Worm (Caenorhabditis elegans) whole organism, L3 larva: ENCODE results near the gene pms-2.

Source experiments
- ama-1 ChIP-seq: fragments of 150-350 bp; optimal IDR thresholded peaks from 2 replicates; lab custom pipeline; 2018
- ceh-28 ChIP-seq: fragments of 150-350 bp; optimal IDR thresholded peaks from 2 replicates; lab custom pipeline; 2014; ENCODE audit warnings: missing biosample characterization, missing genetic modification reagents, missing genetic modification characterization
- ceh-9 ChIP-seq: sonication (generic microtip); optimal IDR thresholded peaks from 2 replicates; lab custom pipeline; 2018; ENCODE audit warnings: missing biosample characterization, missing genetic modification characterization
- daf-12 ChIP-seq: fragments of 150-350 bp; optimal IDR thresholded peaks from 2 replicates; lab custom pipeline; 2014; ENCODE audit warnings: missing biosample characterization, missing genetic modification reagents, missing genetic modification characterization
- egl-27 ChIP-seq: sonication (generic microtip); optimal IDR thresholded peaks from 4 replicates; lab custom pipeline; 2017; ENCODE audit warnings: missing biosample characterization, missing genetic modification reagents, missing genetic modification characterization
- egl-5 ChIP-seq: fragments of 150-350 bp; optimal IDR thresholded peaks from 2 replicates; lab custom pipeline; 2017; ENCODE audit warnings: missing biosample characterization, missing genetic modification reagents, missing genetic modification characterization, inconsistent platforms
- elt-1 ChIP-seq: fragments of 150-350 bp; optimal IDR thresholded peaks from 2 replicates; lab custom pipeline; 2014; ENCODE audit warnings: missing biosample characterization, missing genetic modification characterization
- elt-2 ChIP-seq: sonication (generic microtip); optimal IDR thresholded peaks from 2 replicates; lab custom pipeline; 2016; ENCODE audit warnings: missing genetic modification reagents, mild to moderate bottlenecking, missing genetic modification characterization, missing compliant biosample characterization
- elt-3 ChIP-seq, 3 experiments: fragments of 150-350 bp in 1 of 3; sonication (generic microtip) in 2 of 3; optimal IDR thresholded peaks; 2 replicates in 2 of 3; 4 replicates in 1 of 3; lab custom pipeline; 2014 to 2017; ENCODE audit warnings: missing biosample characterization in 3 of 3, missing genetic modification characterization in 3 of 3
- eor-1 ChIP-seq, 2 experiments: fragments of 150-350 bp; optimal IDR thresholded peaks; 2 replicates each; lab custom pipeline; 2014 to 2018; ENCODE audit warnings: missing biosample characterization in 2 of 2, missing genetic modification characterization in 2 of 2
- fkh-10 ChIP-seq: sonication (generic microtip); optimal IDR thresholded peaks from 2 replicates; lab custom pipeline; 2017; ENCODE audit warnings: missing biosample characterization, missing genetic modification reagents, missing genetic modification characterization
- fkh-2 ChIP-seq: fragments of 150-350 bp; optimal IDR thresholded peaks from 2 replicates; lab custom pipeline; 2014; ENCODE audit warnings: missing biosample characterization, missing genetic modification reagents, missing genetic modification characterization
- fos-1 ChIP-seq: fragments of 150-350 bp; optimal IDR thresholded peaks from 2 replicates; lab custom pipeline; 2014; ENCODE audit warnings: missing biosample characterization, missing genetic modification characterization
- hmg-11 ChIP-seq: sonication (generic microtip); optimal IDR thresholded peaks from 2 replicates; lab custom pipeline; 2016; ENCODE audit warnings: missing genetic modification characterization, missing compliant biosample characterization
- jun-1 ChIP-seq: fragments of 150-350 bp; optimal IDR thresholded peaks from 2 replicates; lab custom pipeline; 2014; ENCODE audit warnings: missing biosample characterization, missing genetic modification reagents, missing genetic modification characterization
- lin-39 ChIP-seq: fragments of 150-350 bp; optimal IDR thresholded peaks from 2 replicates; lab custom pipeline; 2018; ENCODE audit warnings: missing biosample characterization, missing genetic modification reagents, missing genetic modification characterization
- nhr-11 ChIP-seq: fragments of 150-350 bp; optimal IDR thresholded peaks from 2 replicates; lab custom pipeline; 2014; ENCODE audit warnings: missing biosample characterization, missing genetic modification characterization
- nhr-23 ChIP-seq: fragments of 150-350 bp; optimal IDR thresholded peaks from 2 replicates; lab custom pipeline; 2014; ENCODE audit warnings: missing biosample characterization, missing genetic modification reagents, missing genetic modification characterization
- nhr-25 ChIP-seq: sonication (generic microtip); optimal IDR thresholded peaks from 2 replicates; lab custom pipeline; 2017; ENCODE audit warnings: missing biosample characterization, missing genetic modification characterization
- nhr-43 ChIP-seq: sonication (generic microtip); optimal IDR thresholded peaks from 2 replicates; lab custom pipeline; 2016; ENCODE audit warnings: mild to moderate bottlenecking, missing genetic modification characterization, missing compliant biosample characterization; ENCODE audit not compliant: poor library complexity, severe bottlenecking
- nhr-77 ChIP-seq: fragments of 150-350 bp; optimal IDR thresholded peaks from 2 replicates; lab custom pipeline; 2014; ENCODE audit warnings: missing biosample characterization, missing genetic modification characterization
- pqm-1 ChIP-seq: fragments of 150-350 bp; optimal IDR thresholded peaks from 2 replicates; lab custom pipeline; 2017; ENCODE audit warnings: missing biosample characterization, missing genetic modification characterization, inconsistent platforms
- sea-2 ChIP-seq: fragments of 150-350 bp; sonication (generic microtip); optimal IDR thresholded peaks from 4 replicates; lab custom pipeline; 2014; ENCODE audit warnings: missing biosample characterization, missing genetic modification reagents, missing genetic modification characterization
- snpc-4 ChIP-seq: fragments of 150-350 bp; optimal IDR thresholded peaks from 2 replicates; lab custom pipeline; 2014; ENCODE audit warnings: missing biosample characterization, missing genetic modification characterization
- tbx-2 ChIP-seq: sonication (generic microtip); optimal IDR thresholded peaks from 2 replicates; lab custom pipeline; 2016; ENCODE audit warnings: mild to moderate bottlenecking, missing genetic modification characterization, missing compliant biosample characterization
- unc-39 ChIP-seq: sonication (generic microtip); optimal IDR thresholded peaks from 4 replicates; lab custom pipeline; 2017; ENCODE audit warnings: missing biosample characterization, missing genetic modification characterization
- unc-62 ChIP-seq: fragments of 150-350 bp; sonication (generic microtip); optimal IDR thresholded peaks from 4 replicates; lab custom pipeline; 2014; ENCODE audit warnings: missing biosample characterization, missing genetic modification reagents, missing genetic modification characterization
- ztf-4 ChIP-seq: fragments of 150-350 bp; optimal IDR thresholded peaks from 2 replicates; lab custom pipeline; 2014; ENCODE audit warnings: missing biosample characterization, missing genetic modification characterization

The pms-2 gene

DNA sequence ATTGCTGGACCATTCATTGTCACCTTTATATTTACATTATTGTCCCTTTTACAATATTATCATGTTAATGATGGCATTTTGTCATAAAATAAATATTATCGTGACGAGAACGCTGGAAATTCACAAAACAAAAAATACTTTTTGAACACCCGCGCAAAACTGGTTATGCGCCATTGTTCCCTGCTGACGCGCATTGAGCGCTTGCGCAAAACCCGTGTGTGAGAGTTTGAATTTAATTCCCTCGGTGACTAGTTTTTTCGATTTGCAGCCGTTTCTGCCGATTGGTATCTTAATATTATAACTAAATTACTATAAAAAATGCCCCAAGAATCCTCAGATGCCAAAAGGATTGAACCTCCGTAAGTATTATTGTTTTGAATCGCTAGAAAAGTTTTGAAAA, 49.0 kb downstream of the pms-2 start, which contains the start of gene pafo-1 (continued):
- TF ChIP-seq ceh-28 (tag; lab: Kevin White, UChicago) (peak; percentile 61), daf-12 (tag; lab: Kevin White, UChicago) (no peak), sea-2 (no peak), lin-39 (peak; percentile 74), nhr-77 (no peak), pqm-1 (tag; lab: Kevin White, UChicago) (peak; percentile 23), nhr-11 (tag; lab: Kevin White, UChicago) (no peak), hmg-11 (tag; lab: Kevin White, UChicago) (no peak), egl-5 (tag; lab: Kevin White, UChicago) (no peak), nhr-25 (peak; percentile 66), elt-2 (tag; lab: Kevin White, UChicago) (peak; percentile 52), jun-1 (tag; lab: Kevin White, UChicago) (peak; percentile 86), ztf-4 (tag; lab: Kevin White, UChicago) (no peak), eor-1 (tag; optimal IDR thresholded peaks at IDR 0.05; lab: Kevin White, UChicago) (no peak)

ce11 chrV:11520215-11520614, 50.2 kb downstream of the pms-2 start, which contains the start of the genes C55A6.11 and C55A6.7:
TSS of gene C55A6.11 (plus strand) at chrV:11520515.
TSS of gene C55A6.7 (minus strand) at chrV:11520530.
- TF ChIP-seq nhr-23 (tag; lab: Kevin White, UChicago), result no peak
- TF ChIP-seq unc-62, result no peak
- TF ChIP-seq egl-27 (tag; lab: Kevin White, UChicago), result no peak
- TF ChIP-seq ama-1, result no peak
- TF ChIP-seq jun-1 (tag; lab: Kevin White, UChicago), result no peak
- TF ChIP-seq fkh-2 (tag; lab: Kevin White, UChicago), result no peak
- no peak for TF ChIP-seq eor-1 (tag; optimal IDR thresholded peaks at IDR 0.05; lab: Kevin White, UChicago)
- TF ChIP-seq unc-39 (tag; lab: Kevin White, UChicago), result no peak
- no peak for TF ChIP-seq elt-3 (tag; optimal IDR thresholded peaks at IDR 0.05; lab: Kevin White, UChicago)
- no peak for TF ChIP-seq fkh-10
- no peak for TF ChIP-seq nhr-43 (tag; lab: Kevin White, UChicago)
- TF ChIP-seq sea-2, result no peak
- no peak for TF ChIP-seq ceh-9 (tag; lab: Kevin White, UChicago)
- no peak for TF ChIP-seq fos-1 (tag; lab: Kevin White, UChicago)
- no peak for TF ChIP-seq tbx-2 (tag; lab: Kevin White, UChicago)
- no peak for TF ChIP-seq snpc-4 (tag; lab: Kevin White, UChicago)

- no peak for TF ChIP-seq elt-1 (tag; lab: Kevin White, UChicago)
- TF ChIP-seq jun-1 (tag; lab: Kevin White, UChicago), result no peak
These were observed 52.6 kb downstream of the pms-2 start, which contains the start of gene C55A6.4 for ce11 chrV:11517789-11518188. TSS of gene C55A6.4 (minus strand) at chrV:11517889.
